Worm (Caenorhabditis elegans) whole organism, early embryonic: ENCODE data around the gene eri-1.

Experiments used
- B0310.2 ChIP-seq: sonication (generic microtip); optimal IDR thresholded peaks from 2 replicates; lab custom pipeline; 2016; ENCODE audit warnings: mild to moderate bottlenecking, missing genetic modification characterization, missing compliant biosample characterization
- F13C5.2 ChIP-seq: sonication (generic microtip); optimal IDR thresholded peaks from 2 replicates; lab custom pipeline; 2017; ENCODE audit warnings: mild to moderate bottlenecking, missing genetic modification characterization, inconsistent platforms, missing compliant biosample characterization
- aly-1 ChIP-seq: sonication (generic microtip); optimal IDR thresholded peaks from 2 replicates; lab custom pipeline; 2016; ENCODE audit warnings: missing genetic modification characterization, missing compliant biosample characterization
- ama-1 ChIP-seq: fragments of 150-350 bp; optimal IDR thresholded peaks from 2 replicates; lab custom pipeline; 2014
- ceh-13 ChIP-seq: fragments of 200-800 bp; sonication (Bioruptor generic); optimal IDR thresholded peaks from 2 replicates; lab custom pipeline; 2018; ENCODE audit warnings: mild to moderate bottlenecking, missing genetic modification characterization, missing compliant biosample characterization
- ceh-36 ChIP-seq: sonication (generic microtip); optimal IDR thresholded peaks from 2 replicates; lab custom pipeline; 2016; ENCODE audit warnings: missing genetic modification characterization, inconsistent platforms, missing compliant biosample characterization
- ets-7 ChIP-seq: sonication (generic microtip); optimal IDR thresholded peaks from 2 replicates; lab custom pipeline; 2016; ENCODE audit warnings: missing genotype, missing genetic modification characterization, missing compliant biosample characterization
- flt-1 ChIP-seq: fragments of 200-800 bp; sonication (Bioruptor generic); IDR thresholded peaks from 2 replicates; pipeline ENCODE4 v1.3.6; 2022; ENCODE audit warnings: missing genetic modification characterization, missing compliant biosample characterization
- hmbx-1 ChIP-seq: sonication (generic microtip); optimal IDR thresholded peaks from 2 replicates; lab custom pipeline; 2016; ENCODE audit warnings: mild to moderate bottlenecking, missing genetic modification characterization, missing compliant biosample characterization
- hmg-4 ChIP-seq: fragments of 200-800 bp; sonication (Bioruptor generic); optimal IDR thresholded peaks from 2 replicates; lab custom pipeline; 2018; ENCODE audit warnings: mild to moderate bottlenecking, missing genetic modification characterization, missing compliant biosample characterization
- hnd-1 ChIP-seq: sonication (generic microtip); optimal IDR thresholded peaks from 2 replicates; lab custom pipeline; 2016; ENCODE audit warnings: missing genetic modification characterization, missing compliant biosample characterization
- pes-1 ChIP-seq: fragments of 200-800 bp; sonication (Bioruptor generic); IDR thresholded peaks from 2 replicates; pipeline ENCODE4 v1.3.6; 2022; ENCODE audit warnings: missing genetic modification reagents, missing genetic modification characterization, missing compliant biosample characterization
- scrt-1 ChIP-seq: fragments of 200-800 bp; sonication (Bioruptor generic); IDR thresholded peaks from 2 replicates; pipeline ENCODE4 v1.3.6; 2022; ENCODE audit warnings: missing genetic modification characterization, missing compliant biosample characterization
- sea-1 ChIP-seq: fragments of 200-800 bp; sonication (Bioruptor generic); conservative IDR thresholded peaks from 2 replicates; pipeline ENCODE4 v1.3.6; 2022; ENCODE audit warnings: missing genetic modification characterization, missing compliant biosample characterization
- tbx-11 ChIP-seq: fragments of 200-800 bp; sonication (Bioruptor generic); IDR thresholded peaks from 2 replicates; pipeline ENCODE4 v1.3.6; 2022; ENCODE audit warnings: missing genetic modification characterization, missing compliant biosample characterization
- tbx-37 ChIP-seq: fragments of 200-800 bp; sonication (Bioruptor generic); conservative IDR thresholded peaks from 2 replicates; pipeline ENCODE4 v1.3.6; 2022; ENCODE audit warnings: missing genetic modification reagents, missing genetic modification characterization, missing compliant biosample characterization
- tra-4 ChIP-seq: sonication (generic microtip); optimal IDR thresholded peaks from 2 replicates; lab custom pipeline; 2017; ENCODE audit warnings: missing genetic modification characterization, missing compliant biosample characterization

eri-1 gene

DNA sequence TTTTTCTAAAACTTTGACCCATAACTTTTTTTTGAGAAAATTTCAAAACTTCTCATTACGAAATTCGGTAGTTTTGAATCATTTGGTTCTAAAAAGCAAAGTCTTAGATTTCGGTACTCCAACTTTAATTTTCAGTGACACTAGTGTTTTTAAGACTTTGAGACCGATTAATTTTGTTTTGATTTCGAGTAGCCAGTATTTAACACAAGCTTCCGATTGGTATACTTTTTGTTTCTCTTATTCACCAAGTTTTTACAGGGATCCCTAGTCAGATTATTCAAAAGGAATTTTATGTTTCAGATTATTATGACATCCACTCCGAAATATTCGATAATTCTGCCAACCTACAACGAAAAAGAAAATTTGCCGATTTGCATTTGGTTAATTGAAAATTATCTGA, 25.6 kb upstream of the eri-1 start, which contains the start of gene dpm-1:
Gene dpm-1, plus strand, starts transcription at position 301 of the 400 bp plus-strand sequence.
- TF ChIP-seq pes-1 (GFP tag; lab: Robert Waterston, UW) (no peak), sea-1 (GFP tag; lab: Robert Waterston, UW) (no peak), tbx-11 (GFP tag; lab: Robert Waterston, UW) (no peak), B0310.2 (no peak), aly-1 (tag; lab: Kevin White, UChicago) (no peak), tra-4 (tag; lab: Kevin White, UChicago) (no peak), hmbx-1 (no peak)

DNA sequence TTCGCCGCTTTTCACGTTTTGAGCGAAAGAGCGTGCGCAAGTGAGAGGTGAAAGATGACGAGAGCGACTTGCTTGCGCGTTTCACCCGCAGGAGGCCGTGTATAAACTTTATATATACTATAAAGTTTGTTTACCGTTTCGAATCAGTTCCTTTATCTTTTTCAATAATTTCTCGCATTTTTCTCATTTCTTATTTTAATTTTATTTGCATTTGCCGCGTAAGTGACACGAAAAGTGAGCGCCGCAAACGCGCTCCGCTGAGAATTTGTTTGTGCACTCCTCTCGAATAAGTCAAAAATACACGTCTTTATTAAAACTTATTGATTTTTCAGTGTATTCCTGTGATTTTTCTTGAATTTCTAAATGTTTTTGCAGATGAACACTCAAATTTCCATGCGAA, 23.9 kb upstream of the eri-1 start, which contains the start of gene mrpl-55:
Gene mrpl-55, plus strand, starts transcription at position 364 of the 400 bp plus-strand sequence.
- no peak for TF ChIP-seq ama-1
- TF ChIP-seq pes-1 (GFP tag; lab: Robert Waterston, UW), result 0 out of 2 replicates have a peak, but pooled peaks have one; percentile 26
- peak; percentile 72 for TF ChIP-seq F13C5.2 (tag; lab: Kevin White, UChicago)
- no peak for TF ChIP-seq flt-1 (GFP tag; lab: Robert Waterston, UW)

DNA sequence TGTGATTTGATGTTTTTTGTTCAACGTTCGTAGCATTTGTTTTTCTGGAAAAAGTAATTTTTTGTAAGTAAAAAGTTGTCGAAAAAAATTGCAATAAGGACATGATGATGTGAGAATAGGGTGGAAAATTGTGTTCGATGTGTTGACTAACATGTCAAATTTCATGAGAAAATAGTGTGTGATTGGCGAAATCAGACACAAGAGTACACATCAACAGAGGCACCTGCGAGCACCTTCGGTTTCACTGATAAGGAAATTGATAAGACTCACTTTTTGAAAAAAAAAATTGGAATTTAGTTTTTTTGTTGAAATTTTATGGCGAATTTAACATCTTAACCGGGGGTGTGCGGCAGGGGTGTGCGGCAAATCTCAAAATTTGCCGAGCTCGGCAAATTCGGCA, 20.8 kb upstream of the eri-1 start, which contains the start of gene hum-8:
Gene hum-8, minus strand, starts transcription at position 46 of the 400 bp plus-strand sequence.
- TF ChIP-seq scrt-1 (no peak), flt-1 (GFP tag; lab: Robert Waterston, UW) (no peak), tbx-37 (GFP tag; lab: Robert Waterston, UW) (no peak), ets-7 (tag; lab: Kevin White, UChicago) (no peak), F13C5.2 (tag; lab: Kevin White, UChicago) (no peak), pes-1 (GFP tag; lab: Robert Waterston, UW) (no peak), hmbx-1 (no peak), tbx-11 (GFP tag; lab: Robert Waterston, UW) (no peak), tra-4 (tag; lab: Kevin White, UChicago) (no peak)

ce11 chrIV:438384-438783, 18.6 kb upstream of the eri-1 start:
- TF ChIP-seq aly-1 (tag; lab: Kevin White, UChicago), result no peak
- TF ChIP-seq B0310.2, result no peak
- no peak for TF ChIP-seq ama-1
- TF ChIP-seq pes-1 (GFP tag; lab: Robert Waterston, UW), result no peak
- no peak for TF ChIP-seq flt-1 (GFP tag; lab: Robert Waterston, UW)
- no peak for TF ChIP-seq ceh-36 (tag; lab: Kevin White, UChicago)
- no peak for TF ChIP-seq hnd-1 (tag; lab: Kevin White, UChicago)
- TF ChIP-seq sea-1 (GFP tag; lab: Robert Waterston, UW), result no peak
- TF ChIP-seq tbx-11 (GFP tag; lab: Robert Waterston, UW), result no peak
- TF ChIP-seq ets-7 (tag; lab: Kevin White, UChicago), result no peak
- no peak for TF ChIP-seq F13C5.2 (tag; lab: Kevin White, UChicago)
- TF ChIP-seq scrt-1, result no peak
- TF ChIP-seq hmbx-1, result no peak

ce11 chrIV:428869-429268, 9.1 kb upstream of the eri-1 start, which contains the start of gene Y66H1A.5:
TSS of gene Y66H1A.5 (minus strand) at chrIV:429133.
- TF ChIP-seq F13C5.2 (tag; lab: Kevin White, UChicago) (no peak), hnd-1 (tag; lab: Kevin White, UChicago) (no peak), ceh-13 (GFP tag; lab: Kevin White, UChicago) (no peak), ceh-36 (tag; lab: Kevin White, UChicago) (no peak), hmbx-1 (no peak), hmg-4 (GFP tag; lab: Kevin White, UChicago) (no peak), scrt-1 (no peak), ama-1 (no peak), aly-1 (tag; lab: Kevin White, UChicago) (no peak), sea-1 (GFP tag; lab: Robert Waterston, UW) (no peak)

DNA sequence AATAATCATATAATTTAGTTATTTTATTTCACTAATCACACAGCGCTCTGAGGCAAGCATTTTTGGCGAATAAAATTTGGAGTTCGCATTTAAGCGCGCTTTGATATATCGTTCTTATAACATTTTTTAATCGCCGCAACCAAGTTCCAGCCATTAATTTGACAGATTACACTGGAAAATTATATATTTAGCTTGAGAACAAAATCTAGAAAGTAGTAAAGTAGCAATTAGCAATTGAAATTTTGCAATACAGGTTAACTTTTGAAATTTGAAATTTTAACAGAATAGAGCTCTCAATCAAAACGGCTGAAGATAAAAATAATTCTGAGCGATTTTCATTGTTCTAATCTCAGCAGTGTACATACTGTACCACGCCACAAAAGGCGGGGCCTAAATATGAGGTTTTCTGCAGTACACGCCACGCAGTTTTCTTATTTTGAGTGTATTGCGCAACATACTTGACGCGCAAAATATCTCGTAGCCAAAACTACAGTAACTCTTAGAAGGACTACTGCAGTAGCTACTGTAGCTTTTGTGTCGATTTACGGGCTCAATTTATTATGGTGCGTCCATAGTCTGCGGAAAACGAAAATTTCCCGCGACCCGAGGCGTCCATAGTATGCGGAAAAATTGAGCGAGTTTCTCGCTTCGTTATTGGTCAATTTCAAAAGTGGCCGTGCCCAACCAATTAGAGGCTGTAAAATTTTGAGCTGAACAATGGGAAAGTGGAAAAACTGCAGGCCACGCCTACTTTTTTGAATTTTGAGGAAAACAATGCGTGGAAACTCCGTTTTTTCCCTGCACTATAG, 7.5 kb upstream of the eri-1 start:
- TF ChIP-seq F13C5.2 (tag; lab: Kevin White, UChicago), result no peak
- 0 out of 2 replicates have a peak, but pooled peaks have one; percentile 17 for TF ChIP-seq pes-1 (GFP tag; lab: Robert Waterston, UW)
- TF ChIP-seq ceh-13 (GFP tag; lab: Kevin White, UChicago), result no peak
- TF ChIP-seq sea-1 (GFP tag; lab: Robert Waterston, UW), result no peak
- no peak for TF ChIP-seq tbx-11 (GFP tag; lab: Robert Waterston, UW)
- TF ChIP-seq tra-4 (tag; lab: Kevin White, UChicago), result no peak

DNA sequence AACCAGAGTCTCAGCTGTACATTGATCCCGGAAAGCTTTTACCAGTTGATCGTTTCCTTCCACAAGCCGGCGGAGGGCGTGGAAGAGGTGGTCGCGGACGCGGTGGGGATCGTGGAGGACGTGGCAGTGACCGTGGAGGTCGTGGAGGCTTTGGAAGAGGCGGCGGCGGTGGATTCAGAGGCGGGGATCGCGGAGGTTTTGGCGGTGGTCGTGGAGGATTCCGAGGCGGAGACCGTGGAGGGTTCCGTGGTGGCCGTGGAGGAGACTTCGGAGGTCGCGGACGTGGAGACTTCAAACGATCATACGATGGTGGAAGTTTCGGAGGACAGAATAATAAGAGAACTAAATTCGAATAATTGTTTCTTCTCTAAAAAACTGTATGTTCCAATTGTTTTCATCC, 6.8 kb upstream of the eri-1 start:
- no peak for TF ChIP-seq tbx-37 (GFP tag; lab: Robert Waterston, UW)
- no peak for TF ChIP-seq ama-1
- no peak for TF ChIP-seq ets-7 (tag; lab: Kevin White, UChicago)
- TF ChIP-seq ceh-13 (GFP tag; lab: Kevin White, UChicago), result no peak

DNA sequence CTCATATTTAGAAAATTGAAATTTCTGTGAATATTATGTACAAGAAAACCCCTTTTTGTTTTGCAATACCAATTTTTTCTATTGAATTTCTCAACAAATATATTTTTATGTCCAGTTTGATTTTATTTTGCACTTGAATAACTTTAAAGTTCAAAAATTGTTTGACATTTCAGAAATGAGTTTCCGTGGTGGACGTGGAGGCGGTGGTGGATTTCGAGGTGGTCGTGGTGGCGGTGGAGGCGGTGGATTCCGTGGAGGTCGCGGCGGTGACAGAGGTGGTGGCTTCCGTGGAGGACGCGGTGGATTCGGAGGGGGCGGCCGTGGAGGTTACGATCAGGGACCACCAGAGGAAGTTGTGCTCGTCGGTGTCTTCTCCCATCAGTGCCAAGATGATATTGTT, 6.2 kb upstream of the eri-1 start, which contains the start of gene garr-1:
Gene garr-1, plus strand, starts transcription at position 174 of the 400 bp plus-strand sequence.
- TF ChIP-seq hmg-4 (GFP tag; lab: Kevin White, UChicago) (no peak), tbx-37 (GFP tag; lab: Robert Waterston, UW) (no peak), tbx-11 (GFP tag; lab: Robert Waterston, UW) (no peak), tra-4 (tag; lab: Kevin White, UChicago) (no peak), flt-1 (GFP tag; lab: Robert Waterston, UW) (no peak), ets-7 (tag; lab: Kevin White, UChicago) (no peak), scrt-1 (no peak), F13C5.2 (tag; lab: Kevin White, UChicago) (no peak), hnd-1 (tag; lab: Kevin White, UChicago) (no peak), ceh-36 (tag; lab: Kevin White, UChicago) (no peak), B0310.2 (no peak), pes-1 (GFP tag; lab: Robert Waterston, UW) (no peak), ceh-13 (GFP tag; lab: Kevin White, UChicago) (no peak), ama-1 (no peak), sea-1 (GFP tag; lab: Robert Waterston, UW) (no peak), hmbx-1 (no peak), aly-1 (tag; lab: Kevin White, UChicago) (no peak)
